Fruit fly (Drosophila melanogaster) whole organism, embryonic: ENCODE results near the gene CG14229.

Source experiments
- CG4282 ChIP-seq: fragments of 200-800 bp; sonication (Bioruptor generic); optimal IDR thresholded peaks from 2 replicates; lab custom pipeline; 2016; ENCODE audit warnings: missing biosample characterization, missing genetic modification characterization
- E2f1 ChIP-seq: fragments of 200-800 bp; sonication (Bioruptor generic); IDR thresholded peaks from 2 replicates; pipeline ENCODE4 v1.3.6; 2022; ENCODE audit warnings: missing biosample characterization, missing genetic modification characterization
- Tbp ChIP-seq: fragments of >200 bp; optimal IDR thresholded peaks from 2 replicates; lab custom pipeline; 2018; ENCODE audit warnings: missing biosample characterization, missing genetic modification characterization
- amos ChIP-seq: fragments of 200-800 bp; sonication (Bioruptor generic); IDR thresholded peaks from 2 replicates; pipeline ENCODE4 v1.3.6; 2022; ENCODE audit warnings: missing biosample characterization, missing genetic modification characterization; ENCODE audit not compliant: partially characterized antibody
- dimm ChIP-seq: fragments of 200-800 bp; sonication (Bioruptor generic); IDR thresholded peaks from 2 replicates; pipeline ENCODE4 v1.3.6; 2022; ENCODE audit warnings: missing biosample characterization, missing genetic modification characterization
- dmrt11E ChIP-seq: fragments of 200-800 bp; sonication (Bioruptor generic); optimal IDR thresholded peaks from 3 replicates; lab custom pipeline; 2018; ENCODE audit warnings: missing biosample characterization, mild to moderate bottlenecking, missing genetic modification characterization, moderate library complexity
- emc ChIP-seq: fragments of 200-800 bp; sonication (Bioruptor generic); optimal IDR thresholded peaks from 2 replicates; lab custom pipeline; 2016; ENCODE audit warnings: missing biosample characterization, missing genetic modification characterization
- nerfin-2 ChIP-seq: fragments of 200-800 bp; sonication (Bioruptor generic); IDR thresholded peaks from 2 replicates; pipeline ENCODE4 v1.3.6; 2022; ENCODE audit warnings: missing biosample characterization, missing genetic modification characterization; ENCODE audit not compliant: partially characterized antibody
- schlank ChIP-seq: fragments of 200-800 bp; sonication (Bioruptor generic); optimal IDR thresholded peaks from 2 replicates; lab custom pipeline; 2018; ENCODE audit warnings: missing biosample characterization, mild to moderate bottlenecking, missing genetic modification characterization

DNA sequence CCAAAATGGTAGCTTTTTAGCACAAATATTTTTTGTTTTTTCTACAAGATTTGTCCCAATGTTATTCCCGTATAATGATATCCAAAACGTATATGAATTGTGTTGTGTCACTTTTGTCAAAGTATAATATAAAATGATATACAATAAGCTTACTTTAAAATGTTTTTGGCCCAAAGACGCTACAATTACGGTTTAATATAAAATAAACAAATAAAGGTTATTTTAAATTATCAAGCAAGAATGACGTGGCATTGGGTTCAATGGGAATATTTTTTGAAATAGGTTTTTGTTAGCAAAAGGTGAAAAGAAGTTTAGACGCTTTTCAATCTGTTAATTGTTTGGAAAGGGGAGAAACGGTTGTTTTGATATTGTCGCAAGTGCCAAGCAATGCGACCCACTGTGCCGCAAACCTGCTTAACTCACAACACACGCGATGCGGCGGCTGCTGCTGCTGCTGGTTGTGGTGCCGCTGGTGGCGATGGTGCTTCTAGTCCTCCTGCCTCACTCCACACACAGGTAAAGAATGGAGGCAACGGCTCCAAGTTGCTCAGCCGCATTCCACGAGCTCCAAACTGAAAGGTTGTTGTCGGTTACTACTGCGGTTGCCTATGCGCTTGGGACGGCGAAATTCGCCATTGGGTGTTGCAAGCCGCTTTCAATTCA lies 31.7 kb downstream of the CG14229 start:
- no peak for TF ChIP-seq schlank (tag; lab: Kevin White, UChicago)
- TF ChIP-seq CG4282 (GFP tag; lab: Kevin White, UChicago): no peak
- no peak for TF ChIP-seq nerfin-2 (GFP tag; lab: Robert Waterston, UW)
- TF ChIP-seq dmrt11E: peak; percentile 70
- TF ChIP-seq Tbp (GFP tag; lab: Kevin White, UChicago): no peak
- TF ChIP-seq E2f1: no peak
- no peak for TF ChIP-seq dimm (GFP tag; lab: Robert Waterston, UW)
- TF ChIP-seq emc (GFP tag; lab: Kevin White, UChicago): no peak
- no peak for TF ChIP-seq amos (GFP tag; lab: Robert Waterston, UW)
